Fruit fly (Drosophila melanogaster) Kc167 (cell line): ENCODE results near the gene CG11927.

Source experiments
- h ChIP-seq: fragments of >200 bp; optimal IDR thresholded peaks from 3 replicates; lab custom pipeline; 2018; ENCODE audit warnings: missing external identifiers
- ttk ChIP-seq: sonication (Bioruptor generic); optimal IDR thresholded peaks from 2 replicates; lab custom pipeline; 2017; ENCODE audit warnings: missing external identifiers

dm6 chr2L:4811491-4812058 is 36.0 kb upstream of the CG11927 start:
- no peak for TF ChIP-seq h (lab: Kevin White, UChicago)
- TF ChIP-seq ttk: no peak
